Fruit fly (Drosophila melanogaster) whole organism, embryonic: ENCODE results near the gene RNF220.
A peak's percentile ranks its signal among the peaks of the same experiment; 100 is the strongest.

ENCODE experiments used
- Abd-B ChIP-seq: fragments of 200-800 bp; sonication (Bioruptor generic); optimal IDR thresholded peaks from 2 replicates; lab custom pipeline; 2018; ENCODE audit warnings: missing biosample characterization, mild to moderate bottlenecking, missing genetic modification characterization, moderate library complexity
- Atf-2 ChIP-seq: fragments of 200-800 bp; sonication (Bioruptor generic); optimal IDR thresholded peaks from 2 replicates; lab custom pipeline; 2016; ENCODE audit warnings: missing biosample characterization, missing genetic modification characterization
- Bdp1 ChIP-seq: fragments of 200-800 bp; sonication (Bioruptor generic); optimal IDR thresholded peaks from 3 replicates; lab custom pipeline; 2016; ENCODE audit warnings: missing biosample characterization, missing genetic modification characterization
- Bteb2 ChIP-seq: fragments of 200-800 bp; sonication (Bioruptor generic); optimal IDR thresholded peaks from 2 replicates; lab custom pipeline; 2016; ENCODE audit warnings: missing biosample characterization, missing genetic modification characterization
- CG10147 ChIP-seq: fragments of 200-800 bp; sonication (Bioruptor generic); optimal IDR thresholded peaks from 2 replicates; lab custom pipeline; 2019; ENCODE audit warnings: missing biosample characterization, mild to moderate bottlenecking, missing genetic modification characterization, moderate library complexity
- CG10267 ChIP-seq: fragments of 200-800 bp; sonication (Bioruptor generic); optimal IDR thresholded peaks from 2 replicates; lab custom pipeline; 2018; ENCODE audit warnings: missing biosample characterization, mild to moderate bottlenecking, missing genetic modification characterization, moderate library complexity
- CG10565 ChIP-seq: fragments of 200-800 bp; sonication (Bioruptor generic); optimal IDR thresholded peaks from 3 replicates; lab custom pipeline; 2016; ENCODE audit warnings: missing biosample characterization, mild to moderate bottlenecking, missing genetic modification characterization
- CG11247 ChIP-seq: fragments of 200-800 bp; sonication (Bioruptor generic); IDR thresholded peaks from 2 replicates; pipeline ENCODE4 v1.3.6; 2022; ENCODE audit warnings: missing biosample characterization, missing genetic modification characterization
- CG11398 ChIP-seq: fragments of 200-800 bp; sonication (Bioruptor generic); optimal IDR thresholded peaks from 2 replicates; lab custom pipeline; 2016; ENCODE audit warnings: missing biosample characterization, missing genetic modification characterization
- CG11696 ChIP-seq: fragments of 200-800 bp; sonication (Bioruptor generic); IDR thresholded peaks from 2 replicates; pipeline ENCODE4 v1.3.6; 2022; ENCODE audit warnings: missing biosample characterization, missing genetic modification characterization
- CG12391 ChIP-seq: fragments of 200-800 bp; sonication (Bioruptor generic); optimal IDR thresholded peaks from 3 replicates; lab custom pipeline; 2018; ENCODE audit warnings: missing biosample characterization, mild to moderate bottlenecking, missing genetic modification characterization, moderate library complexity
- CG13296 ChIP-seq: fragments of 200-800 bp; sonication (Bioruptor generic); optimal IDR thresholded peaks from 3 replicates; lab custom pipeline; 2018; ENCODE audit warnings: missing biosample characterization, mild to moderate bottlenecking, missing genetic modification characterization
- CG15011 ChIP-seq: fragments of 200-800 bp; sonication (Bioruptor generic); optimal IDR thresholded peaks from 3 replicates; lab custom pipeline; 2018; ENCODE audit warnings: missing biosample characterization, mild to moderate bottlenecking, missing genetic modification characterization
- CG17328 ChIP-seq: fragments of 200-800 bp; sonication (Bioruptor generic); IDR thresholded peaks from 2 replicates; pipeline ENCODE4 v1.3.6; 2022; ENCODE audit warnings: missing biosample characterization, missing genetic modification characterization
- CG2889 ChIP-seq: fragments of 200-800 bp; sonication (Bioruptor generic); IDR thresholded peaks from 3 replicates; pipeline ENCODE4 v1.3.6; 2022; ENCODE audit warnings: missing biosample characterization, missing genetic modification characterization
- CG30403 ChIP-seq: fragments of 200-800 bp; sonication (Bioruptor generic); optimal IDR thresholded peaks from 3 replicates; lab custom pipeline; 2016; ENCODE audit warnings: missing biosample characterization, missing genetic modification characterization
- CG34376 ChIP-seq: fragments of 200-800 bp; sonication (Bioruptor generic); optimal IDR thresholded peaks from 2 replicates; lab custom pipeline; 2018; ENCODE audit warnings: missing biosample characterization, mild to moderate bottlenecking, missing genetic modification characterization
- CG3726 ChIP-seq: fragments of 200-800 bp; sonication (Bioruptor generic); IDR thresholded peaks from 3 replicates; pipeline ENCODE4, ENCODE4 v1.3.6; 2022; ENCODE audit warnings: missing biosample characterization, missing genetic modification characterization
- CG3838 ChIP-seq: fragments of 200-800 bp; sonication (Bioruptor generic); optimal IDR thresholded peaks from 3 replicates; lab custom pipeline; 2016; ENCODE audit warnings: missing biosample characterization, missing genetic modification characterization
- CG3847 ChIP-seq: fragments of 200-800 bp; sonication (Bioruptor generic); IDR thresholded peaks from 2 replicates; pipeline ENCODE4 v1.3.6; 2022; ENCODE audit warnings: missing biosample characterization, missing genetic modification characterization
- CG4360 ChIP-seq: fragments of 200-800 bp; sonication (Bioruptor generic); IDR thresholded peaks from 2 replicates; pipeline ENCODE4 v1.3.6; 2022; ENCODE audit warnings: missing biosample characterization, missing genetic modification characterization
- CG4404 ChIP-seq: fragments of 200-800 bp; sonication (Bioruptor generic); IDR thresholded peaks from 2 replicates; pipeline ENCODE4 v1.3.6; 2022; ENCODE audit warnings: missing biosample characterization, missing genetic modification characterization
- CG4424 ChIP-seq: fragments of 200-800 bp; sonication (Bioruptor generic); optimal IDR thresholded peaks from 3 replicates; lab custom pipeline; 2016; ENCODE audit warnings: missing biosample characterization, missing genetic modification characterization
- CG4730 ChIP-seq: fragments of 200-800 bp; sonication (Bioruptor generic); IDR thresholded peaks from 2 replicates; pipeline ENCODE4 v1.3.6; 2022; ENCODE audit warnings: missing biosample characterization, missing genetic modification characterization
- CG6854 ChIP-seq: fragments of 200-800 bp; sonication (Bioruptor generic); optimal IDR thresholded peaks from 3 replicates; lab custom pipeline; 2017; ENCODE audit warnings: missing biosample characterization, mild to moderate bottlenecking, missing genetic modification characterization
- CG7357 ChIP-seq: fragments of 200-800 bp; sonication (Bioruptor generic); IDR thresholded peaks from 3 replicates; pipeline ENCODE4 v1.3.6; 2022; ENCODE audit warnings: missing biosample characterization, missing genetic modification characterization
- Fer2 ChIP-seq: fragments of 200-800 bp; sonication (Bioruptor generic); optimal IDR thresholded peaks from 2 replicates; lab custom pipeline; 2018; ENCODE audit warnings: missing biosample characterization, mild to moderate bottlenecking, missing genetic modification characterization, moderate library complexity
- Fer3 ChIP-seq: fragments of 200-800 bp; sonication (Bioruptor generic); optimal IDR thresholded peaks from 2 replicates; lab custom pipeline; 2018; ENCODE audit warnings: missing biosample characterization, mild to moderate bottlenecking, missing genetic modification characterization, moderate library complexity
- HHEX ChIP-seq: fragments of 200-800 bp; sonication (Bioruptor generic); optimal IDR thresholded peaks from 3 replicates; lab custom pipeline; 2017; ENCODE audit warnings: missing biosample characterization, mild to moderate bottlenecking, missing genetic modification characterization, missing genetic modification reagents
- Hmx ChIP-seq: fragments of 200-800 bp; sonication (Bioruptor generic); optimal IDR thresholded peaks from 2 replicates; lab custom pipeline; 2016; ENCODE audit warnings: missing biosample characterization, missing genetic modification characterization
- Mrtf ChIP-seq: fragments of 200-800 bp; sonication (Bioruptor generic); IDR thresholded peaks from 3 replicates; pipeline ENCODE4 v1.3.6; 2022; ENCODE audit warnings: missing biosample characterization, missing genetic modification characterization
- Nf-YB ChIP-seq: fragments of 200-800 bp; sonication (Bioruptor generic); optimal IDR thresholded peaks from 3 replicates; lab custom pipeline; 2019; ENCODE audit warnings: missing biosample characterization, mild to moderate bottlenecking, missing genetic modification characterization, moderate library complexity
- Oli ChIP-seq: fragments of 200-800 bp; sonication (Bioruptor generic); optimal IDR thresholded peaks from 2 replicates; lab custom pipeline; 2018; ENCODE audit warnings: missing biosample characterization, mild to moderate bottlenecking, missing genetic modification characterization, moderate library complexity
- Six4 ChIP-seq: fragments of 200-800 bp; sonication (Bioruptor generic); optimal IDR thresholded peaks from 2 replicates; lab custom pipeline; 2016; ENCODE audit warnings: missing biosample characterization, missing genetic modification characterization
- Stat92E ChIP-seq, 3 experiments: fragments of >200 bp in 2 of 3; fragments of 200-800 bp in 1 of 3; sonication (Bioruptor generic) in 1 of 3; optimal IDR thresholded peaks; 2 replicates each; lab custom pipeline; 2017 to 2019; ENCODE audit warnings: missing biosample characterization in 3 of 3, missing genetic modification characterization in 3 of 3, mild to moderate bottlenecking in 1 of 3, moderate library complexity in 1 of 3
- amos ChIP-seq: fragments of 200-800 bp; sonication (Bioruptor generic); IDR thresholded peaks from 2 replicates; pipeline ENCODE4 v1.3.6; 2022; ENCODE audit warnings: missing biosample characterization, missing genetic modification characterization; ENCODE audit not compliant: partially characterized antibody
- cg ChIP-seq: fragments of 200-800 bp; sonication (Bioruptor generic); optimal IDR thresholded peaks from 3 replicates; lab custom pipeline; 2019; ENCODE audit warnings: missing biosample characterization, mild to moderate bottlenecking, missing genetic modification characterization, moderate library complexity
- chif ChIP-seq, 2 experiments: fragments of 200-800 bp; sonication (Bioruptor generic); optimal IDR thresholded peaks; 3 replicates each; lab custom pipeline; 2016; ENCODE audit warnings: missing biosample characterization in 2 of 2, missing genetic modification characterization in 2 of 2
- dysf ChIP-seq: fragments of 200-800 bp; sonication (Bioruptor generic); IDR thresholded peaks from 3 replicates; pipeline ENCODE4 v1.3.6; 2022; ENCODE audit warnings: missing biosample characterization, missing genetic modification characterization
- esg ChIP-seq: fragments of 200-800 bp; sonication (Bioruptor generic); conservative IDR thresholded peaks from 2 replicates; pipeline ENCODE4 v1.3.6; 2022; ENCODE audit warnings: missing biosample characterization, missing genetic modification characterization
- gem ChIP-seq: fragments of 200-800 bp; sonication (Bioruptor generic); optimal IDR thresholded peaks from 2 replicates; lab custom pipeline; 2019; ENCODE audit warnings: missing biosample characterization, mild to moderate bottlenecking, missing genetic modification characterization, moderate library complexity
- inv ChIP-seq: fragments of 200-800 bp; sonication (Bioruptor generic); IDR thresholded peaks from 2 replicates; pipeline ENCODE4 v1.3.6; 2022; ENCODE audit warnings: missing biosample characterization, missing genetic modification characterization; ENCODE audit not compliant: partially characterized antibody
- jigr1 ChIP-seq: fragments of 200-800 bp; sonication (Bioruptor generic); IDR thresholded peaks from 3 replicates; pipeline ENCODE4 v1.3.6; 2022; ENCODE audit warnings: missing biosample characterization, missing genetic modification characterization
- jumu ChIP-seq: fragments of 200-800 bp; sonication (Bioruptor generic); optimal IDR thresholded peaks from 3 replicates; lab custom pipeline; 2016; ENCODE audit warnings: missing biosample characterization, missing genetic modification characterization
- prd ChIP-seq, 3 experiments: fragments of >200 bp in 2 of 3; fragments of 200-800 bp in 1 of 3; sonication (Bioruptor generic) in 1 of 3; optimal IDR thresholded peaks in 2 of 3; IDR thresholded peaks in 1 of 3; 2 replicates in 2 of 3; 3 replicates in 1 of 3; pipeline versions ENCODE4 v1.3.6 to Lab custom; 2017 to 2022; ENCODE audit warnings: missing biosample characterization in 1 of 3, missing genetic modification characterization in 1 of 3
- psq ChIP-seq: fragments of 200-800 bp; sonication (Bioruptor generic); optimal IDR thresholded peaks from 2 replicates; lab custom pipeline; 2017; ENCODE audit warnings: missing biosample characterization, missing genetic modification characterization
- seq ChIP-seq: fragments of 200-800 bp; sonication (Bioruptor generic); IDR thresholded peaks from 2 replicates; pipeline ENCODE4 v1.3.6; 2022; ENCODE audit warnings: missing biosample characterization, missing genetic modification characterization
- tio ChIP-seq: fragments of 200-800 bp; sonication (Bioruptor generic); optimal IDR thresholded peaks from 2 replicates; lab custom pipeline; 2017; ENCODE audit warnings: missing biosample characterization, missing genetic modification characterization, inconsistent platforms
- tll ChIP-seq, 2 experiments: fragments of 200-800 bp in 1 of 2; fragments of >200 bp in 1 of 2; sonication (Bioruptor generic) in 1 of 2; optimal IDR thresholded peaks; 2 replicates each; lab custom pipeline; 2017 to 2019; ENCODE audit warnings: missing biosample characterization in 2 of 2, missing genetic modification characterization in 2 of 2, mild to moderate bottlenecking in 1 of 2, moderate library complexity in 1 of 2
- vvl ChIP-seq: fragments of 200-800 bp; sonication (Bioruptor generic); IDR thresholded peaks from 2 replicates; pipeline ENCODE4 v1.3.6; 2022; ENCODE audit warnings: missing biosample characterization, missing genetic modification characterization

Gene RNF220

DNA sequence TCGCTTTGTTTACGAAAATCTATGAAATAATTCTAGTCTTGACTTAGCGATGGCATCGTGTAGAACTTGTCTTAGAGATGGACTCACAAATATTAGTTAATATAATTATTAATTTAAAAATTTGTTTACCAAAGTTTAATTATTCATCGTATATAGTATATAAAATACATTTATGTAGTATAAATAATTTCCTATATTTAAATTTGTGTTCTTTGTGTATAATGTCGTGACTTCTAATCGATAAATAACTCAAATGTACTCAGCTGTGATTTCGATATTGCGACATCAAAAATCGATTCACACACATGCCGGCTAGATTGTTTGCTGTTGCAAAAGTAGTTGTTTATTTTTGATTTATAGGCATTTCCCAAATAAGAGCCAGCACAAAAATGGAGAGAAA lies 35.9 kb downstream of the RNF220 start, which contains the start of the genes wfs1 and Nup133 (continued):
- peak; percentile 25 for TF ChIP-seq CG34376 (GFP tag; lab: Kevin White, UChicago)
- no peak for TF ChIP-seq CG4360 (GFP tag; lab: Robert Waterston, UW)
- peak; percentile 62; the same call in 1 of the 3 replicates for TF ChIP-seq dysf (GFP tag; lab: Robert Waterston, UW)
- no peak for TF ChIP-seq jigr1 (GFP tag; lab: Robert Waterston, UW)
- TF ChIP-seq CG30403: peak; percentile 84
- TF ChIP-seq gem (tag; lab: Kevin White, UChicago): peak; percentile 94
- peak; percentile 66 for TF ChIP-seq Oli (tag; lab: Kevin White, UChicago)
- TF ChIP-seq esg (GFP tag; lab: Robert Waterston, UW): peak; percentile 56
- no peak for TF ChIP-seq CG11696 (GFP tag; lab: Robert Waterston, UW)
- no peak for TF ChIP-seq Bteb2 (GFP tag; lab: Kevin White, UChicago)
- peak; percentile 19 for TF ChIP-seq psq (GFP tag; lab: Kevin White, UChicago)
- TF ChIP-seq Atf-2 (GFP tag; lab: Kevin White, UChicago): no peak
- TF ChIP-seq prd (optimal IDR thresholded peaks at IDR 0.05; lab: Kevin White, UChicago): no peak
- peak; percentile 80 for TF ChIP-seq prd (GFP tag; IDR thresholded peaks at IDR 0.05; lab: Robert Waterston, UW)
- peak; percentile 81 for TF ChIP-seq inv (GFP tag; lab: Robert Waterston, UW)
- no peak for TF ChIP-seq CG3726
- TF ChIP-seq CG11247 (GFP tag; lab: Robert Waterston, UW): 0 out of 2 replicates have a peak, but pooled peaks have one; percentile 46
- TF ChIP-seq CG17328 (GFP tag; lab: Robert Waterston, UW): peak; percentile 48; the same call in 1 of the 2 replicates
- peak in 1 of 2 experiments; percentile 43 for TF ChIP-seq tll (GFP tag; optimal IDR thresholded peaks at IDR 0.05; lab: Kevin White, UChicago)
- TF ChIP-seq CG3838 (GFP tag; lab: Kevin White, UChicago): no peak
- TF ChIP-seq jumu (GFP tag; lab: Kevin White, UChicago): no peak
- peak; percentile 75 for TF ChIP-seq CG3847
- TF ChIP-seq Hmx (GFP tag; lab: Kevin White, UChicago): no peak
- TF ChIP-seq Abd-B (GFP tag; lab: Kevin White, UChicago): peak; percentile 68
- TF ChIP-seq seq (GFP tag; lab: Robert Waterston, UW): no peak
- no peak for TF ChIP-seq CG2889 (GFP tag; lab: Robert Waterston, UW)
- peak; percentile 94 for TF ChIP-seq CG12391 (tag; lab: Kevin White, UChicago)
- TF ChIP-seq HHEX: peak; percentile 49
- no peak for TF ChIP-seq Mrtf (GFP tag; lab: Robert Waterston, UW)
- TF ChIP-seq CG11398 (GFP tag; lab: Kevin White, UChicago): no peak
- peak; percentile 81 for TF ChIP-seq Fer3 (tag; lab: Kevin White, UChicago)
- TF ChIP-seq CG6854 (GFP tag; lab: Kevin White, UChicago): no peak
- TF ChIP-seq CG4424: peak; percentile 68
- TF ChIP-seq CG10565 (GFP tag; lab: Kevin White, UChicago): no peak
- peak; percentile 70 for TF ChIP-seq CG13296 (GFP tag; lab: Kevin White, UChicago)
- peak; percentile 64 for TF ChIP-seq Fer2 (tag; lab: Kevin White, UChicago)
- no peak for TF ChIP-seq chif (GFP tag; optimal IDR thresholded peaks at IDR 0.05; lab: Kevin White, UChicago)
- TF ChIP-seq vvl (GFP tag; lab: Robert Waterston, UW): peak; percentile 73
- TF ChIP-seq Bdp1 (GFP tag; lab: Kevin White, UChicago): no peak
- TF ChIP-seq Six4 (GFP tag; lab: Kevin White, UChicago): peak; percentile 60
- TF ChIP-seq CG7357 (GFP tag; lab: Robert Waterston, UW): no peak
- TF ChIP-seq tio (GFP tag; lab: Kevin White, UChicago): no peak
- TF ChIP-seq amos: peak; percentile 74
- no peak for TF ChIP-seq CG4730 (GFP tag; lab: Robert Waterston, UW)
- peak in 1 of 3 experiments; percentile 57 for TF ChIP-seq Stat92E (GFP tag; optimal IDR thresholded peaks at IDR 0.05; lab: Kevin White, UChicago)
- TF ChIP-seq cg (GFP tag; lab: Kevin White, UChicago): peak; percentile 18
- peak; percentile 61 for TF ChIP-seq Nf-YB (GFP tag; lab: Kevin White, UChicago)
- TF ChIP-seq CG10147: no peak
- peak; percentile 17 for TF ChIP-seq CG15011 (GFP tag; lab: Kevin White, UChicago)
- TF ChIP-seq CG10267: peak; percentile 87
- TF ChIP-seq CG4404 (GFP tag; lab: Robert Waterston, UW): no peak
